Fruit fly (Drosophila melanogaster) whole organism, wandering third instar larva: ENCODE data around the gene CG13244.

Source experiments
- Abd-B ChIP-seq: fragments of >200 bp; optimal IDR thresholded peaks from 2 replicates; lab custom pipeline; 2017; ENCODE audit warnings: missing biosample characterization, missing genetic modification characterization
- CG9705 ChIP-seq: fragments of 200-800 bp; sonication (Bioruptor generic); optimal IDR thresholded peaks from 2 replicates; lab custom pipeline; 2018; ENCODE audit warnings: missing biosample characterization, mild to moderate bottlenecking, missing genetic modification characterization
- CrebA ChIP-seq: fragments of 200-800 bp; sonication (Bioruptor generic); optimal IDR thresholded peaks from 2 replicates; lab custom pipeline; 2016; ENCODE audit warnings: missing biosample characterization, mild to moderate bottlenecking, missing genetic modification characterization, borderline replicate concordance
- Dfd ChIP-seq: fragments of >200 bp; optimal IDR thresholded peaks from 2 replicates; lab custom pipeline; 2017; ENCODE audit warnings: missing biosample characterization, missing genetic modification characterization
- N ChIP-seq: fragments of >200 bp; optimal IDR thresholded peaks from 2 replicates; lab custom pipeline; 2018; ENCODE audit warnings: missing biosample characterization, missing external identifiers, missing genetic modification characterization
- OdsH ChIP-seq: fragments of 200-800 bp; sonication (Bioruptor generic); optimal IDR thresholded peaks from 2 replicates; lab custom pipeline; 2016; ENCODE audit warnings: missing biosample characterization, mild to moderate bottlenecking, missing genetic modification characterization
- Sp1 ChIP-seq: fragments of 200-800 bp; sonication (Bioruptor generic); optimal IDR thresholded peaks from 3 replicates; lab custom pipeline; 2019; ENCODE audit warnings: missing biosample characterization, mild to moderate bottlenecking, missing genetic modification characterization, moderate library complexity
- Vsx2 ChIP-seq: fragments of 200-300, 225-300 bp; sonication (Bioruptor generic); optimal IDR thresholded peaks from 2 replicates; lab custom pipeline; 2018; ENCODE audit warnings: missing biosample characterization, missing genetic modification characterization; ENCODE audit not compliant: partially characterized antibody
- dl ChIP-seq, 2 experiments: fragments of 175-275, 200-275 bp in 1 of 2; fragments of 200-275 bp in 1 of 2; sonication (Bioruptor generic); optimal IDR thresholded peaks; lab custom pipeline; 2018; ENCODE audit warnings: mild to moderate bottlenecking in 2 of 2, missing biosample characterization in 2 of 2, missing genetic modification characterization in 2 of 2, moderate library complexity in 2 of 2; ENCODE audit not compliant: partially characterized antibody in 2 of 2, insufficient read depth in 1 of 2
- fru ChIP-seq: fragments of 200-800 bp; sonication (Bioruptor generic); optimal IDR thresholded peaks from 3 replicates; lab custom pipeline; 2016; ENCODE audit warnings: missing biosample characterization, mild to moderate bottlenecking, missing genetic modification characterization
- h ChIP-seq: fragments of 200-800 bp; sonication (Bioruptor generic); optimal IDR thresholded peaks from 3 replicates; lab custom pipeline; 2016; ENCODE audit warnings: missing biosample characterization, mild to moderate bottlenecking, missing genetic modification characterization
- sage ChIP-seq: fragments of 200-800 bp; sonication (Bioruptor generic); optimal IDR thresholded peaks from 2 replicates; lab custom pipeline; 2016; ENCODE audit warnings: missing biosample characterization, mild to moderate bottlenecking, missing genetic modification characterization
- woc ChIP-seq: sonication (Bioruptor generic); optimal IDR thresholded peaks from 2 replicates; lab custom pipeline; 2016; ENCODE audit warnings: missing biosample characterization, mild to moderate bottlenecking, missing genetic modification characterization

dm6 chr2L:15908496-15909276 lies 8.0 kb upstream of the CG13244 start:
- TF ChIP-seq N = no peak
- no peak for TF ChIP-seq Dfd (GFP tag; lab: Kevin White, UChicago)
- TF ChIP-seq dl (GFP tag; optimal IDR thresholded peaks at IDR 0.05; lab: Kevin White, UChicago; ENCODE audit: insufficient read depth in 1 of 2, partially characterized antibody in 2 of 2) = peak in 1 of 2 experiments; percentile 41
- TF ChIP-seq Abd-B (GFP tag; lab: Kevin White, UChicago) = no peak
- no peak for TF ChIP-seq Vsx2 (GFP tag; lab: Kevin White, UChicago)
- peak; percentile 60 for TF ChIP-seq CrebA (GFP tag; lab: Kevin White, UChicago)
- peak; percentile 4 for TF ChIP-seq Sp1
- peak; percentile 35 for TF ChIP-seq h (GFP tag; lab: Kevin White, UChicago)
- TF ChIP-seq CG9705 = no peak
- no peak for TF ChIP-seq fru (GFP tag; lab: Kevin White, UChicago)
- no peak for TF ChIP-seq OdsH (GFP tag; lab: Kevin White, UChicago)
- TF ChIP-seq woc (GFP tag; lab: Kevin White, UChicago) = no peak
- TF ChIP-seq sage (GFP tag; lab: Kevin White, UChicago) = peak; percentile 16
